Worm (Caenorhabditis elegans): ENCODE measurements around the gene F08F1.4.
A peak's percentile ranks its signal among the peaks of the same experiment; 100 is the strongest.

The F08F1.4 gene

DNA sequence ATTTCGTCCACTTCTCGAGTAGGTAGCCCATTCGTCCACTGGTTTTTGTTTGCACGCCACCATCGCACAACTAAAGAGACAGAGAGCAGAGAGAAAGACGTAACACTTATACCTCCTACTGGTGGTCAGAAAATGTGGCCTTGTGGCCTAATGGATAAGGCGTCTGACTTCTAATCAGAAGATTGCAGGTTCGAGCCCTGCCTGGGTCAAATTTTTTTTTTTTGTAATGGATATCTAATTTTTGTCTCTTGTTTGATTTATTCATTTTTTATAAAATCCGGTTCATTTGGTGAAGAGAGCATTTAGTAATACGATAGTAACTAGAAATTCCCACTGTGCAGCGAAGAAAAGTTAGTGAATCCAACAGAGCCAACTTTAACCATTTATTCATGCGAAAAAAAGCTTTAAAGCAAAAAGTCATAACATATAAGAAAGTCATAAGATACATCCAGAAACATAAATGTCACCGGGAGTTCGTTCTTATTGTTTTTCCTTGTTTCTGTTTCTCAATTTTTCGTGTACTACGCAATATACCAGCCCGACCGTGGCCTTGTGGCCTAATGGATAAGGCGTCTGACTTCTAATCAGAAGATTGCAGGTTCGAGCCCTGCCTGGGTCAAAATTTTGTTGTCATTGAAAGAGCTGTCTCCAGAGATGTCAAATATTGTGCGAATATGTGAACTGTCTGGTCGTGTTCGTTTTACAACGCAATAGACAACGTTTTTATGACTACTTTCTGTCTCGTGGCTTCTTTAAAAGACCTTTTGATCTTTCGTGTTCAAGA, 27.0 kb upstream of the F08F1.4 start (continued):
- TF ChIP-seq nhr-76 (tag; optimal IDR thresholded peaks at IDR 0.05), result no peak
- peak; percentile 19; the same call in 1 of the 2 replicates for TF ChIP-seq tra-1 (GFP tag; IDR thresholded peaks at IDR 0.05)
- TF ChIP-seq nhr-6 (tag; optimal IDR thresholded peaks at IDR 0.05), result no peak
- TF ChIP-seq ces-1 (GFP tag; optimal IDR thresholded peaks at IDR 0.05), result no peak
- TF ChIP-seq dve-1 (tag; optimal IDR thresholded peaks at IDR 0.05; ENCODE audit: insufficient read depth), result peak; percentile 2
- TF ChIP-seq Y75B8A.6 (GFP tag; IDR thresholded peaks at IDR 0.05), result no peak
- TF ChIP-seq nhr-41 (GFP tag; IDR thresholded peaks at IDR 0.05), result no peak
- TF ChIP-seq unc-130 (GFP tag; optimal IDR thresholded peaks at IDR 0.05), result no peak
- no peak for TF ChIP-seq ceh-28 (tag; optimal IDR thresholded peaks at IDR 0.05)
- no peak for TF ChIP-seq gei-8 (GFP tag; optimal IDR thresholded peaks at IDR 0.05)
- TF ChIP-seq vab-7 (GFP tag; IDR thresholded peaks at IDR 0.05), result peak; percentile 67
- peak; percentile 35; the same call in 1 of the 2 replicates for TF ChIP-seq arid-1 (GFP tag; conservative IDR thresholded peaks at IDR 0.05)
- no peak for TF ChIP-seq nhr-237 (tag; optimal IDR thresholded peaks at IDR 0.05)
- no peak for TF ChIP-seq R02D3.7 (tag; optimal IDR thresholded peaks at IDR 0.05)
- peak; percentile 16 for TF ChIP-seq hlh-11 (tag; optimal IDR thresholded peaks at IDR 0.05)
- TF ChIP-seq zfp-2 (tag; optimal IDR thresholded peaks at IDR 0.05), result no peak
- 0 out of 2 replicates have a peak, but pooled peaks have one; percentile 43 for TF ChIP-seq php-3 (GFP tag; IDR thresholded peaks at IDR 0.05)
- TF ChIP-seq jun-1 (tag; optimal IDR thresholded peaks at IDR 0.05), result no peak
- peak; percentile 71; the same call in 1 of the 2 replicates for TF ChIP-seq pha-4 (GFP tag; IDR thresholded peaks at IDR 0.05)
- TF ChIP-seq pha-4 (tag; optimal IDR thresholded peaks at IDR 0.05), result no peak
- peak; percentile 85 for TF ChIP-seq dmd-8 (GFP tag; IDR thresholded peaks at IDR 0.05)
- peak; percentile 53 for TF ChIP-seq dmd-6 (GFP tag; IDR thresholded peaks at IDR 0.05)
- peak; percentile 82 for TF ChIP-seq mes-2 (tag; optimal IDR thresholded peaks at IDR 0.05; ENCODE audit: poor library complexity, severe bottlenecking)
- TF ChIP-seq skn-1 (tag; optimal IDR thresholded peaks at IDR 0.05), result no peak
- TF ChIP-seq saeg-2 (GFP tag; IDR thresholded peaks at IDR 0.05), result 0 out of 2 replicates have a peak, but pooled peaks have one; percentile 32
- TF ChIP-seq daf-19 (GFP tag; conservative IDR thresholded peaks at IDR 0.05), result 0 out of 2 replicates have a peak, but pooled peaks have one; percentile 9
- no peak for TF ChIP-seq nhr-11 (tag; optimal IDR thresholded peaks at IDR 0.05)
- TF ChIP-seq unc-39 (tag; optimal IDR thresholded peaks at IDR 0.05), result no peak
- no peak for TF ChIP-seq ceh-82 (tag; optimal IDR thresholded peaks at IDR 0.05)
- TF ChIP-seq unc-62 (GFP tag; optimal IDR thresholded peaks at IDR 0.05 in 1 of 2), result no peak
- TF ChIP-seq unc-62 (tag; optimal IDR thresholded peaks at IDR 0.05), result no peak
- TF ChIP-seq zag-1 (tag; optimal IDR thresholded peaks at IDR 0.05), result no peak
- TF ChIP-seq attf-4 (tag; optimal IDR thresholded peaks at IDR 0.05), result no peak
- 0 out of 2 replicates have a peak, but pooled peaks have one; percentile 38 for TF ChIP-seq zfp-3 (GFP tag; conservative IDR thresholded peaks at IDR 0.05)
- TF ChIP-seq Y5F2A.4 (GFP tag; optimal IDR thresholded peaks at IDR 0.05), result no peak
- TF ChIP-seq duxl-1 (tag; optimal IDR thresholded peaks at IDR 0.05; ENCODE audit: poor library complexity), result peak; percentile 50
- TF ChIP-seq egl-27 (tag; optimal IDR thresholded peaks at IDR 0.05), result no peak
- no peak for TF ChIP-seq ceh-20 (GFP tag; IDR thresholded peaks at IDR 0.05)
- TF ChIP-seq hlh-30 (tag; optimal IDR thresholded peaks at IDR 0.05; ENCODE audit: insufficient read depth), result peak; percentile 67
- TF ChIP-seq lin-1 (GFP tag; IDR thresholded peaks at IDR 0.05), result no peak
- peak; percentile 52 for TF ChIP-seq snpc-1.2 (GFP tag; IDR thresholded peaks at IDR 0.05)
- no peak for TF ChIP-seq dmd-9 (GFP tag; IDR thresholded peaks at IDR 0.05)
- TF ChIP-seq sdz-12 (GFP tag; optimal IDR thresholded peaks at IDR 0.05), result no peak
- TF ChIP-seq fos-1 (tag; optimal IDR thresholded peaks at IDR 0.05), result no peak
- TF ChIP-seq daf-16 (GFP tag; optimal IDR thresholded peaks at IDR 0.05), result peak; percentile 14
- peak; percentile 52 for TF ChIP-seq daf-16 (tag; optimal IDR thresholded peaks at IDR 0.05)
- no peak for TF ChIP-seq lin-29 (GFP tag; IDR thresholded peaks at IDR 0.05)
- TF ChIP-seq ZK546.5 (tag; optimal IDR thresholded peaks at IDR 0.05), result no peak
- TF ChIP-seq set-16 (GFP tag; IDR thresholded peaks at IDR 0.05), result no peak
- no peak for TF ChIP-seq snpc-4 (tag; optimal IDR thresholded peaks at IDR 0.05)

Measured in whole organism, L4 larva.